Fruit fly (Drosophila melanogaster): ENCODE results near the gene CG44838.

- TF ChIP-seq CG8478 (optimal IDR thresholded peaks at IDR 0.05) (no peak), Dll (optimal IDR thresholded peaks at IDR 0.05) (no peak)
Measured at dm6 chr3L:9431848-9432623, 28.8 kb upstream of the CG44838 start.
